Fruit fly (Drosophila melanogaster) whole organism, embryonic: ENCODE measurements around the gene Pex1.
A peak's percentile ranks its signal among the peaks of the same experiment; 100 is the strongest.

ENCODE experiments used
- CG11085 ChIP-seq: fragments of 200-800 bp; sonication (Bioruptor generic); IDR thresholded peaks from 2 replicates; pipeline ENCODE4 v1.3.6; 2022; ENCODE audit warnings: missing biosample characterization, missing genetic modification characterization
- CG12219 ChIP-seq: fragments of 200-800 bp; sonication (Bioruptor generic); optimal IDR thresholded peaks from 3 replicates; lab custom pipeline; 2018; ENCODE audit warnings: missing biosample characterization, mild to moderate bottlenecking, missing genetic modification characterization
- CG17385 ChIP-seq: fragments of 200-800 bp; sonication (Bioruptor generic); optimal IDR thresholded peaks from 3 replicates; lab custom pipeline; 2018; ENCODE audit warnings: missing biosample characterization, mild to moderate bottlenecking, missing genetic modification characterization
- CG8281 ChIP-seq: fragments of 200-800 bp; sonication (Bioruptor generic); optimal IDR thresholded peaks from 2 replicates; lab custom pipeline; 2018; ENCODE audit warnings: missing biosample characterization, mild to moderate bottlenecking, missing genetic modification characterization, moderate library complexity
- D ChIP-seq, 2 experiments: fragments of 200-800 bp in 1 of 2; fragments of >200 bp in 1 of 2; sonication (Bioruptor generic) in 1 of 2; optimal IDR thresholded peaks; 2 replicates in 1 of 2; 3 replicates in 1 of 2; lab custom pipeline; 2017; ENCODE audit warnings: mild to moderate bottlenecking in 1 of 2, missing biosample characterization in 1 of 2, missing genetic modification characterization in 1 of 2, missing genetic modification reagents in 1 of 2
- bowl ChIP-seq: fragments of 200-800 bp; sonication (Bioruptor generic); IDR thresholded peaks from 2 replicates; pipeline ENCODE4 v1.3.6; 2022; ENCODE audit warnings: missing biosample characterization, missing genetic modification characterization
- corto ChIP-seq: fragments of 200-800 bp; sonication (Bioruptor generic); optimal IDR thresholded peaks from 2 replicates; lab custom pipeline; 2016; ENCODE audit warnings: missing biosample characterization, mild to moderate bottlenecking, missing genetic modification characterization, moderate library complexity

dm6 chr3L:14049620-14050253, 22.0 kb upstream of the Pex1 start, which contains the start of gene Neurl4:
- TF ChIP-seq CG11085 (no peak), CG8281 (tag; lab: Kevin White, UChicago) (peak; percentile 25), CG17385 (GFP tag; lab: Kevin White, UChicago) (no peak), CG12219 (GFP tag; lab: Kevin White, UChicago) (peak; percentile 75), corto (GFP tag; lab: Kevin White, UChicago) (no peak), bowl (no peak), D (optimal IDR thresholded peaks at IDR 0.05; lab: Kevin White, UChicago) (peak; percentile 11), D (GFP tag; optimal IDR thresholded peaks at IDR 0.05; lab: Kevin White, UChicago) (no peak)
